Fruit fly (Drosophila melanogaster) whole organism, prepupa: ENCODE measurements around the gene Dhdds.

ENCODE experiments used
- Blimp-1 ChIP-seq: fragments of 200-800 bp; sonication (Bioruptor generic); optimal IDR thresholded peaks from 3 replicates; lab custom pipeline; 2017; ENCODE audit warnings: missing biosample characterization, missing genetic modification characterization, mild to moderate bottlenecking, moderate library complexity, missing genetic modification reagents
- CG10631 ChIP-seq: fragments of 200-800 bp; sonication (Bioruptor generic); optimal IDR thresholded peaks from 2 replicates; lab custom pipeline; 2016; ENCODE audit warnings: missing biosample characterization, missing genetic modification characterization
- CG10669 ChIP-seq: fragments of 200-800 bp; sonication (Bioruptor generic); optimal IDR thresholded peaks from 3 replicates; lab custom pipeline; 2018; ENCODE audit warnings: missing biosample characterization, mild to moderate bottlenecking, missing genetic modification characterization, moderate library complexity
- CG11294 ChIP-seq: fragments of 200-800 bp; sonication (Bioruptor generic); IDR thresholded peaks from 2 replicates; pipeline ENCODE4 v1.3.6; 2022; ENCODE audit warnings: missing biosample characterization, missing genetic modification characterization
- CG11762 ChIP-seq: fragments of 200-800 bp; sonication (Bioruptor generic); optimal IDR thresholded peaks from 3 replicates; lab custom pipeline; 2016; ENCODE audit warnings: missing biosample characterization, missing genetic modification characterization; ENCODE audit not compliant: insufficient read depth
- CG11902 ChIP-seq: fragments of 200-800 bp; sonication (Bioruptor generic); optimal IDR thresholded peaks from 3 replicates; lab custom pipeline; 2016; ENCODE audit warnings: missing biosample characterization, missing genetic modification characterization
- CG15336 ChIP-seq: fragments of 200-800 bp; sonication (Bioruptor generic); IDR thresholded peaks from 2 replicates; pipeline ENCODE4 v1.3.6; 2022; ENCODE audit warnings: missing biosample characterization, missing genetic modification characterization
- CG16779 ChIP-seq: fragments of 200-800 bp; sonication (Bioruptor generic); optimal IDR thresholded peaks from 3 replicates; lab custom pipeline; 2017; ENCODE audit warnings: missing biosample characterization, mild to moderate bottlenecking, missing genetic modification characterization
- CG3032 ChIP-seq: fragments of 200-800 bp; optimal IDR thresholded peaks from 2 replicates; lab custom pipeline; 2019; ENCODE audit warnings: missing biosample characterization, mild to moderate bottlenecking, missing genetic modification characterization, moderate library complexity
- CG31627 ChIP-seq: fragments of 200-800 bp; sonication (Bioruptor generic); optimal IDR thresholded peaks from 3 replicates; lab custom pipeline; 2016; ENCODE audit warnings: missing biosample characterization, missing genetic modification characterization
- CG34406 ChIP-seq: fragments of 200-800 bp; sonication (Bioruptor generic); optimal IDR thresholded peaks from 3 replicates; lab custom pipeline; 2016; ENCODE audit warnings: missing biosample characterization, missing genetic modification characterization
- CG3919 ChIP-seq: fragments of 200-800 bp; sonication (Bioruptor generic); optimal IDR thresholded peaks from 3 replicates; lab custom pipeline; 2016; ENCODE audit warnings: missing biosample characterization, missing genetic modification characterization
- CG4318 ChIP-seq: fragments of 200-800 bp; sonication (Bioruptor generic); optimal IDR thresholded peaks from 3 replicates; lab custom pipeline; 2017; ENCODE audit warnings: missing biosample characterization, mild to moderate bottlenecking, missing genetic modification characterization
- CG6163 ChIP-seq: fragments of 200-800 bp; sonication (Bioruptor generic); IDR thresholded peaks from 3 replicates; pipeline ENCODE4 v1.3.6; 2022; ENCODE audit warnings: missing biosample characterization, missing genetic modification characterization
- CG6276 ChIP-seq: fragments of 200-800 bp; sonication (Bioruptor generic); optimal IDR thresholded peaks from 2 replicates; lab custom pipeline; 2017; ENCODE audit warnings: missing biosample characterization, mild to moderate bottlenecking, missing genetic modification characterization
- CG6854 ChIP-seq: fragments of 200-800 bp; sonication (Bioruptor generic); optimal IDR thresholded peaks from 2 replicates; lab custom pipeline; 2017; ENCODE audit warnings: missing biosample characterization, mild to moderate bottlenecking, missing genetic modification characterization
- CG7368 ChIP-seq: fragments of 200-800 bp; sonication (Bioruptor generic); optimal IDR thresholded peaks from 3 replicates; lab custom pipeline; 2016; ENCODE audit warnings: missing biosample characterization, missing genetic modification characterization
- CG8319 ChIP-seq: fragments of 200-800 bp; sonication (Bioruptor generic); optimal IDR thresholded peaks from 3 replicates; lab custom pipeline; 2016; ENCODE audit warnings: missing biosample characterization, missing genetic modification characterization
- CG8632 ChIP-seq: fragments of 200-800 bp; sonication (Bioruptor generic); optimal IDR thresholded peaks from 3 replicates; lab custom pipeline; 2016; ENCODE audit warnings: missing biosample characterization, missing genetic modification characterization
- CG9139 ChIP-seq: fragments of 200-800 bp; sonication (Bioruptor generic); optimal IDR thresholded peaks from 3 replicates; lab custom pipeline; 2017; ENCODE audit warnings: missing biosample characterization, mild to moderate bottlenecking, missing genetic modification characterization
- Eip75B ChIP-seq: fragments of 200-800 bp; sonication (Bioruptor generic); optimal IDR thresholded peaks from 3 replicates; lab custom pipeline; 2016; ENCODE audit warnings: missing biosample characterization, missing genetic modification characterization
- Eip78C ChIP-seq: fragments of 200-800 bp; sonication (Bioruptor generic); peaks from one replicate; lab custom pipeline; 2016; ENCODE audit warnings: missing biosample characterization, missing genetic modification characterization
- Eip93F ChIP-seq: fragments of 200-800 bp; sonication (Bioruptor generic); optimal IDR thresholded peaks from 2 replicates; lab custom pipeline; 2016; ENCODE audit warnings: missing biosample characterization, mild to moderate bottlenecking, missing genetic modification characterization
- Ets21C ChIP-seq: fragments of 200-800 bp; sonication (Bioruptor generic); optimal IDR thresholded peaks from 3 replicates; lab custom pipeline; 2016; ENCODE audit warnings: missing biosample characterization, missing genetic modification characterization
- Ets96B ChIP-seq: fragments of 200-800 bp; optimal IDR thresholded peaks from 2 replicates; lab custom pipeline; 2019; ENCODE audit warnings: missing biosample characterization, mild to moderate bottlenecking, missing genetic modification characterization, moderate library complexity
- Gug ChIP-seq: fragments of 200-800 bp; sonication (Bioruptor generic); IDR thresholded peaks from 2 replicates; pipeline ENCODE4 v1.3.6; 2022; ENCODE audit warnings: missing biosample characterization, missing genetic modification characterization
- Hr38 ChIP-seq: sonication (Bioruptor generic); optimal IDR thresholded peaks from 2 replicates; lab custom pipeline; 2016; ENCODE audit warnings: missing biosample characterization, missing genetic modification characterization
- Hr39 ChIP-seq: fragments of 200-800 bp; sonication (Bioruptor generic); optimal IDR thresholded peaks from 2 replicates; lab custom pipeline; 2016; ENCODE audit warnings: missing biosample characterization, missing genetic modification characterization
- Lpt ChIP-seq: fragments of 200-800 bp; sonication (Bioruptor generic); optimal IDR thresholded peaks from 3 replicates; lab custom pipeline; 2016; ENCODE audit warnings: missing biosample characterization, missing genetic modification characterization
- Met ChIP-seq: fragments of 200-800 bp; sonication (Bioruptor generic); optimal IDR thresholded peaks from 3 replicates; lab custom pipeline; 2016; ENCODE audit warnings: missing biosample characterization, missing genetic modification characterization
- OdsH ChIP-seq: fragments of 200-800 bp; sonication (Bioruptor generic); optimal IDR thresholded peaks from 3 replicates; lab custom pipeline; 2016; ENCODE audit warnings: missing biosample characterization, missing genetic modification characterization
- Sox102F ChIP-seq: fragments of 200-800 bp; sonication (Bioruptor generic); optimal IDR thresholded peaks from 2 replicates; lab custom pipeline; 2016; ENCODE audit warnings: missing biosample characterization, mild to moderate bottlenecking, missing genetic modification characterization
- Sox14 ChIP-seq: fragments of 200-800 bp; sonication (Bioruptor generic); optimal IDR thresholded peaks from 3 replicates; lab custom pipeline; 2016; ENCODE audit warnings: missing biosample characterization, missing genetic modification characterization
- Sox15 ChIP-seq: fragments of 200-800 bp; sonication (Bioruptor generic); optimal IDR thresholded peaks from 3 replicates; lab custom pipeline; 2016; ENCODE audit warnings: missing biosample characterization, missing genetic modification characterization
- achi ChIP-seq: fragments of 200-800 bp; sonication (Bioruptor generic); optimal IDR thresholded peaks from 3 replicates; lab custom pipeline; 2016; ENCODE audit warnings: missing biosample characterization, missing genetic modification characterization
- acj6 ChIP-seq: fragments of 200-800 bp; sonication (Bioruptor generic); optimal IDR thresholded peaks from 3 replicates; lab custom pipeline; 2016; ENCODE audit warnings: missing biosample characterization, missing genetic modification characterization
- cyc ChIP-seq: fragments of 200-800 bp; sonication (Bioruptor generic); optimal IDR thresholded peaks from 3 replicates; lab custom pipeline; 2016; ENCODE audit warnings: missing biosample characterization, missing genetic modification characterization
- dac ChIP-seq: fragments of 200-800 bp; sonication (Bioruptor generic); optimal IDR thresholded peaks from 2 replicates; lab custom pipeline; 2017; ENCODE audit warnings: missing biosample characterization, mild to moderate bottlenecking, missing genetic modification characterization
- dsx ChIP-seq: fragments of 200-800 bp; optimal IDR thresholded peaks from 3 replicates; lab custom pipeline; 2019; ENCODE audit warnings: missing biosample characterization, mild to moderate bottlenecking, missing genetic modification characterization, moderate library complexity; ENCODE audit not compliant: poor library complexity, severe bottlenecking
- eg ChIP-seq: fragments of 200-800 bp; sonication (Bioruptor generic); IDR thresholded peaks from 3 replicates; pipeline ENCODE4 v1.3.6; 2022; ENCODE audit warnings: missing biosample characterization, missing genetic modification characterization
- esn ChIP-seq: fragments of 200-800 bp; sonication (Bioruptor generic); optimal IDR thresholded peaks from 2 replicates; lab custom pipeline; 2016; ENCODE audit warnings: missing biosample characterization, mild to moderate bottlenecking, missing genetic modification characterization, moderate library complexity
- fd59A ChIP-seq: fragments of 200-800 bp; sonication (Bioruptor generic); optimal IDR thresholded peaks from 2 replicates; lab custom pipeline; 2017; ENCODE audit warnings: missing biosample characterization, mild to moderate bottlenecking, missing genetic modification characterization, missing genetic modification reagents
- fd85E ChIP-seq: fragments of 200-800 bp; sonication (Bioruptor generic); optimal IDR thresholded peaks from 3 replicates; lab custom pipeline; 2016; ENCODE audit warnings: missing biosample characterization, missing genetic modification characterization
- fkh ChIP-seq: fragments of 200-800 bp; sonication (Bioruptor generic); optimal IDR thresholded peaks from 3 replicates; lab custom pipeline; 2017; ENCODE audit warnings: missing biosample characterization, mild to moderate bottlenecking, missing genetic modification characterization, moderate library complexity
- lz ChIP-seq: fragments of 200-800 bp; sonication (Bioruptor generic); optimal IDR thresholded peaks from 3 replicates; lab custom pipeline; 2016; ENCODE audit warnings: missing biosample characterization, missing genetic modification characterization
- net ChIP-seq: fragments of 200-800 bp; sonication (Bioruptor generic); optimal IDR thresholded peaks from 3 replicates; lab custom pipeline; 2016; ENCODE audit warnings: missing biosample characterization, missing genetic modification characterization
- pdm3 ChIP-seq: fragments of 200-800 bp; sonication (Bioruptor generic); optimal IDR thresholded peaks from 3 replicates; lab custom pipeline; 2016; ENCODE audit warnings: missing biosample characterization, missing genetic modification characterization
- salr ChIP-seq, 2 experiments: fragments of 200-800 bp; sonication (Bioruptor generic); optimal IDR thresholded peaks; 3 replicates each; lab custom pipeline; 2016 to 2018; ENCODE audit warnings: missing biosample characterization in 2 of 2, missing genetic modification characterization in 2 of 2, mild to moderate bottlenecking in 1 of 2
- spab ChIP-seq: fragments of 200-800 bp; sonication (Bioruptor generic); optimal IDR thresholded peaks from 2 replicates; lab custom pipeline; 2017; ENCODE audit warnings: missing biosample characterization, mild to moderate bottlenecking, missing genetic modification characterization, missing genetic modification reagents
- ss ChIP-seq, 2 experiments: fragments of 200-800 bp; sonication (Bioruptor generic); optimal IDR thresholded peaks; 2 replicates in 1 of 2; 3 replicates in 1 of 2; lab custom pipeline; 2017 to 2018; ENCODE audit warnings: mild to moderate bottlenecking in 2 of 2, missing biosample characterization in 2 of 2, missing genetic modification characterization in 2 of 2, moderate library complexity in 1 of 2
- svp ChIP-seq: fragments of 200-800 bp; sonication (Bioruptor generic); peaks from one replicate; lab custom pipeline; 2016; ENCODE audit warnings: missing biosample characterization, missing genetic modification characterization

Dhdds gene

DNA sequence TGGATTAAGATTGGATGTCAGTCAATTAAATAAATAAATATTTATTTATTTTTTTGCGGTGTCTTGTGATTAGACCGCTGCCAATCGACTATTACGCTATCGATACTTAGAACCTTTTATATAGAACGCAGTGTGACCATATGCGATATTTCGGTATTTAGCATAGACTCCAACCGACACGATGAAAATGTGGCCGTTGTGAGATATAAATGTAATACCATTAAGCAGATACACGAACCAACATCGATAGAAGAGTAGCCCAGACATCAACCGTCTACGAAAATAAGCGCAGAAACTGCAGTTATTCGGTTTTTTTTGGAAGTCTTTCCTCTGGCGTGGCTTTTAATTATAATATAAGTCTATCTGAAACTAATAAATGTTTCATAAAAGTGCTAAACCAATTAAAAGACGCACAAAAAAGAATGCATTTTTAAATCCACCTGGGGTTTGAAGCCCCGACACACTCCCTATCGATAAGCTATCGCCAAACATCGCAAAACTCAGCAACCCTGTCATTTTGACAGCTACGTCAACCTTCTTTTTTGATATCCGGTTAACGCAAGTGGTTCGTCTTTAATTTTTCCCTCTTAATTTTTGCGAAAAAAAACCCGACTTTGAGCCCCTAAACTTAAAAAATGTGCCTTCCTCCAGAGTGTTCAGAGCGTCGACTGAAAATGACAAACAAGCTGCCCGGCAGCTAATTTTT is at the start of gene Dhdds, which contains the start of gene RpS14a:
Gene Dhdds (minus strand): TSS at position 142 of the 706 bp plus-strand sequence.
Gene RpS14a (plus strand): TSS at position 533 of the 706 bp plus-strand sequence.
- peak; percentile 9 for TF ChIP-seq fd59A (GFP tag; lab: Kevin White, UChicago)
- no peak for TF ChIP-seq CG4318 (GFP tag; lab: Kevin White, UChicago)
- peak; percentile 35 for TF ChIP-seq CG7368 (GFP tag; lab: Kevin White, UChicago)
- peak; percentile 39 for TF ChIP-seq net (GFP tag; lab: Kevin White, UChicago)
- no peak for TF ChIP-seq CG10631 (GFP tag; lab: Kevin White, UChicago)
- no peak for TF ChIP-seq CG15336
- peak; percentile 53 for TF ChIP-seq CG3919
- peak; percentile 46 for TF ChIP-seq Sox102F (GFP tag; lab: Kevin White, UChicago)
- no peak for TF ChIP-seq Gug (GFP tag; lab: Robert Waterston, UW)
- peak; percentile 52 for TF ChIP-seq Met (GFP tag; lab: Kevin White, UChicago)
- no peak for TF ChIP-seq CG9139 (GFP tag; lab: Kevin White, UChicago)
- peak; percentile 45 for TF ChIP-seq Eip93F (GFP tag; lab: Kevin White, UChicago)
- peak; percentile 67 for TF ChIP-seq esn (GFP tag; lab: Kevin White, UChicago)
- no peak for TF ChIP-seq CG16779 (tag; lab: Kevin White, UChicago)
- TF ChIP-seq Hr39 (GFP tag; lab: Kevin White, UChicago): peak; percentile 50
- TF ChIP-seq Eip78C (GFP tag; lab: Kevin White, UChicago): peak; percentile 68
- no peak for TF ChIP-seq CG11902
- TF ChIP-seq CG31627: peak; percentile 39
- peak; percentile 44 for TF ChIP-seq cyc (GFP tag; lab: Kevin White, UChicago)
- TF ChIP-seq Sox15 (GFP tag; lab: Kevin White, UChicago): no peak
- no peak for TF ChIP-seq salr (GFP tag; optimal IDR thresholded peaks at IDR 0.05; lab: Kevin White, UChicago)
- no peak for TF ChIP-seq Lpt (GFP tag; lab: Kevin White, UChicago)
- peak; percentile 41; the same call in 1 of the 3 replicates for TF ChIP-seq eg (GFP tag; lab: Robert Waterston, UW)
- no peak for TF ChIP-seq CG8319 (GFP tag; lab: Kevin White, UChicago)
- peak; percentile 46 for TF ChIP-seq svp (GFP tag; lab: Kevin White, UChicago)
- TF ChIP-seq Blimp-1 (GFP tag; lab: Kevin White, UChicago): peak; percentile 24
- TF ChIP-seq CG3032 (tag; lab: Kevin White, UChicago): no peak
- peak; percentile 74 for TF ChIP-seq CG6854
- TF ChIP-seq fd85E (GFP tag; lab: Kevin White, UChicago): no peak
- no peak for TF ChIP-seq dac (GFP tag; lab: Kevin White, UChicago)
- peak; percentile 16 for TF ChIP-seq Eip75B (GFP tag; lab: Kevin White, UChicago)
- TF ChIP-seq CG6163: 0 out of 3 replicates have a peak, but pooled peaks have one; percentile 26
- no peak for TF ChIP-seq CG6276 (GFP tag; lab: Kevin White, UChicago)
- no peak for TF ChIP-seq CG11762 (GFP tag; lab: Kevin White, UChicago)
- no peak for TF ChIP-seq dsx (GFP tag; lab: Kevin White, UChicago)
- peak; percentile 99 for TF ChIP-seq achi (GFP tag; lab: Kevin White, UChicago)
- TF ChIP-seq acj6 (GFP tag; lab: Kevin White, UChicago): peak; percentile 8
- TF ChIP-seq OdsH: no peak
- TF ChIP-seq Sox14 (GFP tag; lab: Kevin White, UChicago): peak; percentile 4
- TF ChIP-seq Ets96B (tag; lab: Kevin White, UChicago): no peak
- TF ChIP-seq CG11294 (GFP tag; lab: Robert Waterston, UW): no peak
- TF ChIP-seq CG10669 (GFP tag; lab: Kevin White, UChicago): peak; percentile 34
- no peak for TF ChIP-seq Ets21C
- no peak for TF ChIP-seq spab (GFP tag; lab: Kevin White, UChicago)
- peak; percentile 49 for TF ChIP-seq CG8632 (GFP tag; lab: Kevin White, UChicago)
- no peak for TF ChIP-seq Hr38 (GFP tag; lab: Kevin White, UChicago)
- peak; percentile 51 for TF ChIP-seq fkh (GFP tag; lab: Kevin White, UChicago)
- TF ChIP-seq ss (GFP tag; optimal IDR thresholded peaks at IDR 0.05; lab: Kevin White, UChicago): peak in 1 of 2 experiments; percentile 61
- no peak for TF ChIP-seq pdm3
- TF ChIP-seq lz (GFP tag; lab: Kevin White, UChicago): peak; percentile 70
- peak; percentile 54 for TF ChIP-seq CG34406 (GFP tag; lab: Kevin White, UChicago)
